Fruit fly (Drosophila melanogaster) whole organism, embryonic: Measurements from ENCODE around the gene CG46462.

ENCODE experiments used
- Ada2b ChIP-seq: fragments of 200-800 bp; sonication (Bioruptor generic); IDR thresholded peaks from 2 replicates; pipeline ENCODE4 v1.3.6; 2022; ENCODE audit warnings: missing biosample characterization, missing genetic modification characterization
- BEAF-32 ChIP-seq: fragments of 200-800 bp; sonication (Bioruptor generic); optimal IDR thresholded peaks from 3 replicates; lab custom pipeline; 2017; ENCODE audit warnings: missing biosample characterization, missing genetic modification characterization, mild to moderate bottlenecking, moderate library complexity, missing genetic modification reagents
- Bteb2 ChIP-seq: fragments of 200-800 bp; sonication (Bioruptor generic); optimal IDR thresholded peaks from 2 replicates; lab custom pipeline; 2016; ENCODE audit warnings: missing biosample characterization, missing genetic modification characterization
- CG11504 ChIP-seq: fragments of 200-800 bp; sonication (Bioruptor generic); optimal IDR thresholded peaks from 3 replicates; lab custom pipeline; 2019; ENCODE audit warnings: missing biosample characterization, mild to moderate bottlenecking, missing genetic modification characterization, moderate library complexity
- CG11695 ChIP-seq: fragments of 200-800 bp; sonication (Bioruptor generic); IDR thresholded peaks from 3 replicates; pipeline ENCODE4 v1.3.6; 2022; ENCODE audit warnings: missing biosample characterization, missing genetic modification characterization
- CG11696 ChIP-seq: fragments of 200-800 bp; sonication (Bioruptor generic); IDR thresholded peaks from 2 replicates; pipeline ENCODE4 v1.3.6; 2022; ENCODE audit warnings: missing biosample characterization, missing genetic modification characterization
- CG12219 ChIP-seq: fragments of 200-800 bp; sonication (Bioruptor generic); optimal IDR thresholded peaks from 3 replicates; lab custom pipeline; 2018; ENCODE audit warnings: missing biosample characterization, mild to moderate bottlenecking, missing genetic modification characterization
- CG1233 ChIP-seq: fragments of 200-800 bp; sonication (Bioruptor generic); optimal IDR thresholded peaks from 4 replicates; lab custom pipeline; 2018; ENCODE audit warnings: missing biosample characterization, mild to moderate bottlenecking, missing genetic modification characterization
- CG13287 ChIP-seq: fragments of 200-800 bp; sonication (Bioruptor generic); IDR thresholded peaks from 2 replicates; pipeline ENCODE4 v1.3.6; 2022; ENCODE audit warnings: missing biosample characterization, missing genetic modification characterization; ENCODE audit not compliant: partially characterized antibody
- CG1647 ChIP-seq: fragments of 200-800 bp; sonication (Bioruptor generic); optimal IDR thresholded peaks from 3 replicates; lab custom pipeline; 2016; ENCODE audit warnings: missing biosample characterization, missing genetic modification characterization
- CG18599 ChIP-seq: fragments of 200-800 bp; sonication (Bioruptor generic); optimal IDR thresholded peaks from 3 replicates; lab custom pipeline; 2017; ENCODE audit warnings: missing biosample characterization, missing genetic modification characterization, mild to moderate bottlenecking, moderate library complexity, missing genetic modification reagents
- CG18619 ChIP-seq: fragments of 200-800 bp; sonication (Bioruptor generic); optimal IDR thresholded peaks from 3 replicates; lab custom pipeline; 2017; ENCODE audit warnings: missing biosample characterization, mild to moderate bottlenecking, missing genetic modification characterization
- CG2129 ChIP-seq: fragments of 200-800 bp; sonication (Bioruptor generic); IDR thresholded peaks from 2 replicates; pipeline ENCODE4 v1.3.6; 2022; ENCODE audit warnings: missing biosample characterization, missing genetic modification characterization; ENCODE audit not compliant: partially characterized antibody
- CG30020 ChIP-seq: fragments of 200-800 bp; optimal IDR thresholded peaks from 2 replicates; lab custom pipeline; 2019; ENCODE audit warnings: missing biosample characterization, mild to moderate bottlenecking, missing genetic modification characterization, moderate library complexity
- CG32532 ChIP-seq: fragments of 200-800 bp; sonication (Bioruptor generic); IDR thresholded peaks from 2 replicates; pipeline ENCODE4 v1.3.6; 2022; ENCODE audit warnings: missing biosample characterization, missing genetic modification characterization
- CG3726 ChIP-seq: fragments of 200-800 bp; sonication (Bioruptor generic); IDR thresholded peaks from 3 replicates; pipeline ENCODE4, ENCODE4 v1.3.6; 2022; ENCODE audit warnings: missing biosample characterization, missing genetic modification characterization
- CG42726 ChIP-seq: fragments of 200-800 bp; sonication (Bioruptor generic); IDR thresholded peaks from 2 replicates; pipeline ENCODE4 v1.3.6; 2022; ENCODE audit warnings: missing biosample characterization, missing genetic modification characterization; ENCODE audit not compliant: partially characterized antibody
- CG4404 ChIP-seq: fragments of 200-800 bp; sonication (Bioruptor generic); IDR thresholded peaks from 2 replicates; pipeline ENCODE4 v1.3.6; 2022; ENCODE audit warnings: missing biosample characterization, missing genetic modification characterization
- CG4707 ChIP-seq: fragments of 200-800 bp; sonication (Bioruptor generic); optimal IDR thresholded peaks from 2 replicates; lab custom pipeline; 2018; ENCODE audit warnings: missing biosample characterization, mild to moderate bottlenecking, missing genetic modification characterization, moderate library complexity
- CG4854 ChIP-seq: fragments of 200-800 bp; sonication (Bioruptor generic); optimal IDR thresholded peaks from 2 replicates; lab custom pipeline; 2016; ENCODE audit warnings: missing biosample characterization, missing genetic modification characterization, inconsistent platforms
- CG7271 ChIP-seq: fragments of 200-800 bp; sonication (Bioruptor generic); optimal IDR thresholded peaks from 2 replicates; lab custom pipeline; 2018; ENCODE audit warnings: missing biosample characterization, mild to moderate bottlenecking, missing genetic modification characterization, moderate library complexity
- CG8388 ChIP-seq: fragments of 200-800 bp; sonication (Bioruptor generic); optimal IDR thresholded peaks from 2 replicates; lab custom pipeline; 2019; ENCODE audit warnings: missing biosample characterization, mild to moderate bottlenecking, missing genetic modification characterization, moderate library complexity
- CG9609 ChIP-seq: fragments of 200-800 bp; sonication (Bioruptor generic); optimal IDR thresholded peaks from 3 replicates; lab custom pipeline; 2016; ENCODE audit warnings: missing biosample characterization, missing genetic modification characterization
- CG9876 ChIP-seq: fragments of 200-800 bp; sonication (Bioruptor generic); optimal IDR thresholded peaks from 2 replicates; lab custom pipeline; 2016; ENCODE audit warnings: missing biosample characterization, missing genetic modification characterization
- Hr51 ChIP-seq, 2 experiments: fragments of 200-800 bp; sonication (Bioruptor generic); optimal IDR thresholded peaks; 2 replicates in 1 of 2; 3 replicates in 1 of 2; lab custom pipeline; 2016 to 2018; ENCODE audit warnings: missing biosample characterization in 2 of 2, missing genetic modification characterization in 2 of 2, mild to moderate bottlenecking in 1 of 2, moderate library complexity in 1 of 2
- Jarid2 ChIP-seq: fragments of 200-800 bp; sonication (Bioruptor generic); optimal IDR thresholded peaks from 3 replicates; lab custom pipeline; 2017; ENCODE audit warnings: mild to moderate bottlenecking, missing biosample characterization, missing genetic modification reagents, missing genetic modification characterization
- Mad ChIP-seq: fragments of 200-800 bp; sonication (Bioruptor generic); optimal IDR thresholded peaks from 2 replicates; lab custom pipeline; 2016; ENCODE audit warnings: missing biosample characterization, missing genetic modification characterization
- Mes4 ChIP-seq: fragments of 200-800 bp; sonication (Bioruptor generic); optimal IDR thresholded peaks from 2 replicates; lab custom pipeline; 2016; ENCODE audit warnings: missing biosample characterization, missing genetic modification characterization
- Myb ChIP-seq: fragments of 200-800 bp; sonication (Bioruptor generic); optimal IDR thresholded peaks from 2 replicates; lab custom pipeline; 2016; ENCODE audit warnings: missing biosample characterization, missing genetic modification characterization
- Oli ChIP-seq: fragments of 200-800 bp; sonication (Bioruptor generic); optimal IDR thresholded peaks from 2 replicates; lab custom pipeline; 2018; ENCODE audit warnings: missing biosample characterization, mild to moderate bottlenecking, missing genetic modification characterization, moderate library complexity
- Side ChIP-seq: fragments of 200-800 bp; sonication (Bioruptor generic); optimal IDR thresholded peaks from 2 replicates; lab custom pipeline; 2016; ENCODE audit warnings: missing biosample characterization, missing genetic modification characterization
- Xbp1 ChIP-seq: fragments of 200-800 bp; sonication (Bioruptor generic); optimal IDR thresholded peaks from 3 replicates; lab custom pipeline; 2016; ENCODE audit warnings: missing biosample characterization, mild to moderate bottlenecking, missing genetic modification characterization
- ara ChIP-seq: fragments of 200-800 bp; sonication (Bioruptor generic); IDR thresholded peaks from 2 replicates; pipeline ENCODE4 v1.3.6; 2022; ENCODE audit warnings: missing biosample characterization, missing genetic modification characterization
- bab2 ChIP-seq: fragments of 200-800 bp; sonication (Bioruptor generic); optimal IDR thresholded peaks from 2 replicates; lab custom pipeline; 2016; ENCODE audit warnings: missing biosample characterization, missing genetic modification characterization
- cas ChIP-seq: fragments of 200-800 bp; sonication (Bioruptor generic); IDR thresholded peaks from 2 replicates; pipeline ENCODE4 v1.3.6; 2022; ENCODE audit warnings: missing biosample characterization, missing genetic modification characterization
- corto ChIP-seq: fragments of 200-800 bp; sonication (Bioruptor generic); optimal IDR thresholded peaks from 2 replicates; lab custom pipeline; 2016; ENCODE audit warnings: missing biosample characterization, mild to moderate bottlenecking, missing genetic modification characterization, moderate library complexity
- crol ChIP-seq: fragments of 200-800 bp; sonication (Bioruptor generic); IDR thresholded peaks from 2 replicates; pipeline ENCODE4 v1.3.6; 2022; ENCODE audit warnings: missing biosample characterization, missing genetic modification characterization
- esg ChIP-seq: fragments of 200-800 bp; sonication (Bioruptor generic); conservative IDR thresholded peaks from 2 replicates; pipeline ENCODE4 v1.3.6; 2022; ENCODE audit warnings: missing biosample characterization, missing genetic modification characterization
- fd64A ChIP-seq: fragments of 200-800 bp; sonication (Bioruptor generic); optimal IDR thresholded peaks from 3 replicates; lab custom pipeline; 2018; ENCODE audit warnings: missing biosample characterization, mild to moderate bottlenecking, missing genetic modification characterization
- her ChIP-seq: fragments of 200-800 bp; sonication (Bioruptor generic); optimal IDR thresholded peaks from 2 replicates; lab custom pipeline; 2016; ENCODE audit warnings: missing biosample characterization, missing genetic modification characterization
- jumu ChIP-seq: fragments of 200-800 bp; sonication (Bioruptor generic); optimal IDR thresholded peaks from 3 replicates; lab custom pipeline; 2016; ENCODE audit warnings: missing biosample characterization, missing genetic modification characterization
- lmd ChIP-seq: fragments of 200-800 bp; sonication (Bioruptor generic); IDR thresholded peaks from 2 replicates; pipeline ENCODE4 v1.3.6; 2022; ENCODE audit warnings: missing biosample characterization, missing genetic modification characterization
- luna ChIP-seq: fragments of 200-800 bp; sonication (Bioruptor generic); optimal IDR thresholded peaks from 2 replicates; lab custom pipeline; 2016; ENCODE audit warnings: missing biosample characterization, missing genetic modification characterization
- odd ChIP-seq: fragments of 200-800 bp; sonication (Bioruptor generic); optimal IDR thresholded peaks from 2 replicates; lab custom pipeline; 2017; ENCODE audit warnings: missing biosample characterization, mild to moderate bottlenecking, missing genetic modification characterization
- pum ChIP-seq: fragments of 200-800 bp; sonication (Bioruptor generic); optimal IDR thresholded peaks from 2 replicates; lab custom pipeline; 2016; ENCODE audit warnings: missing biosample characterization, missing genetic modification characterization
- ranshi ChIP-seq: fragments of 200-800 bp; sonication (Bioruptor generic); IDR thresholded peaks from 2 replicates; pipeline ENCODE4 v1.3.6; 2022; ENCODE audit warnings: missing biosample characterization, missing genetic modification characterization
- run ChIP-seq: fragments of 200-800 bp; sonication (Bioruptor generic); optimal IDR thresholded peaks from 3 replicates; lab custom pipeline; 2018; ENCODE audit warnings: missing biosample characterization, mild to moderate bottlenecking, missing genetic modification characterization
- sug ChIP-seq: fragments of 200-800 bp; optimal IDR thresholded peaks from 2 replicates; lab custom pipeline; 2019; ENCODE audit warnings: missing biosample characterization, mild to moderate bottlenecking, missing genetic modification characterization, moderate library complexity
- toy ChIP-seq: fragments of 200-800 bp; sonication (Bioruptor generic); IDR thresholded peaks from 2 replicates; pipeline ENCODE4 v1.3.6; 2022; ENCODE audit warnings: missing biosample characterization, missing genetic modification characterization
- twi ChIP-seq: fragments of 200-800 bp; optimal IDR thresholded peaks from 2 replicates; lab custom pipeline; 2019; ENCODE audit warnings: missing biosample characterization, mild to moderate bottlenecking, missing genetic modification characterization, moderate library complexity
- zf30C ChIP-seq: fragments of 200-800 bp; sonication (Bioruptor generic); optimal IDR thresholded peaks from 3 replicates; lab custom pipeline; 2018; ENCODE audit warnings: missing biosample characterization, mild to moderate bottlenecking, missing genetic modification characterization
- zfh1 ChIP-seq: fragments of 200-800 bp; sonication (Bioruptor generic); IDR thresholded peaks from 3 replicates; pipeline ENCODE4 v1.3.6; 2022; ENCODE audit warnings: missing biosample characterization, missing genetic modification characterization

Gene CG46462

dm6 chr3L:19895556-19895995, 35.9 kb upstream of the CG46462 start (continued):
- no peak for TF ChIP-seq CG42726 (GFP tag; lab: Robert Waterston, UW)
- no peak for TF ChIP-seq luna (GFP tag; lab: Kevin White, UChicago)
- TF ChIP-seq jumu (GFP tag; lab: Kevin White, UChicago) = no peak
- TF ChIP-seq CG11504 = no peak
- TF ChIP-seq CG30020 = no peak
- TF ChIP-seq Side (GFP tag; lab: Kevin White, UChicago) = no peak
- TF ChIP-seq bab2 (GFP tag; lab: Kevin White, UChicago) = no peak
- no peak for TF ChIP-seq zf30C (GFP tag; lab: Kevin White, UChicago)
- TF ChIP-seq CG1233 (GFP tag; lab: Kevin White, UChicago) = no peak
- TF ChIP-seq toy (GFP tag; lab: Robert Waterston, UW) = no peak
- TF ChIP-seq ranshi (GFP tag; lab: Robert Waterston, UW) = no peak
- no peak for TF ChIP-seq sug
- no peak for TF ChIP-seq lmd (GFP tag; lab: Robert Waterston, UW)
- no peak for TF ChIP-seq CG9876 (GFP tag; lab: Kevin White, UChicago)
- no peak for TF ChIP-seq CG2129
- no peak for TF ChIP-seq CG1647 (GFP tag; lab: Kevin White, UChicago)
- TF ChIP-seq Myb (GFP tag; lab: Kevin White, UChicago) = no peak
- TF ChIP-seq Xbp1 (GFP tag; lab: Kevin White, UChicago) = no peak
- TF ChIP-seq CG12219 (GFP tag; lab: Kevin White, UChicago) = no peak
- TF ChIP-seq BEAF-32 (GFP tag; lab: Kevin White, UChicago) = no peak
- TF ChIP-seq Jarid2 (GFP tag; lab: Kevin White, UChicago) = no peak
- no peak for TF ChIP-seq CG11695
- TF ChIP-seq CG7271 (tag; lab: Kevin White, UChicago) = no peak
- no peak for TF ChIP-seq CG18619
- TF ChIP-seq odd = no peak
- TF ChIP-seq Mad (GFP tag; lab: Kevin White, UChicago) = no peak
- no peak for TF ChIP-seq cas
- no peak for TF ChIP-seq Hr51 (GFP tag; optimal IDR thresholded peaks at IDR 0.05; lab: Kevin White, UChicago)
- TF ChIP-seq twi (tag; lab: Kevin White, UChicago) = peak; percentile 30
- TF ChIP-seq CG11696 (GFP tag; lab: Robert Waterston, UW) = no peak
- TF ChIP-seq CG8388 (GFP tag; lab: Kevin White, UChicago) = no peak
- peak; percentile 59; the same call in 1 of the 2 replicates for TF ChIP-seq CG32532 (GFP tag; lab: Robert Waterston, UW)
- TF ChIP-seq CG4707 (GFP tag; lab: Kevin White, UChicago) = no peak
- TF ChIP-seq CG4404 = no peak
- no peak for TF ChIP-seq pum (GFP tag; lab: Kevin White, UChicago)
- TF ChIP-seq zfh1 (GFP tag; lab: Robert Waterston, UW) = no peak
- no peak for TF ChIP-seq esg (GFP tag; lab: Robert Waterston, UW)
- no peak for TF ChIP-seq crol (GFP tag; lab: Robert Waterston, UW)
- TF ChIP-seq ara (GFP tag; lab: Robert Waterston, UW) = 0 out of 2 replicates have a peak, but pooled peaks have one; percentile 35
- no peak for TF ChIP-seq corto (GFP tag; lab: Kevin White, UChicago)
- no peak for TF ChIP-seq Bteb2 (GFP tag; lab: Kevin White, UChicago)
- TF ChIP-seq CG9609 (GFP tag; lab: Kevin White, UChicago) = no peak
- TF ChIP-seq fd64A (GFP tag; lab: Kevin White, UChicago) = no peak
- peak; percentile 42 for TF ChIP-seq CG13287 (GFP tag; lab: Robert Waterston, UW)
- no peak for TF ChIP-seq run (tag; lab: Kevin White, UChicago)
- TF ChIP-seq CG3726 (GFP tag; lab: Robert Waterston, UW) = no peak
- TF ChIP-seq CG4854 (GFP tag; lab: Kevin White, UChicago) = no peak
- TF ChIP-seq Ada2b = no peak
- no peak for TF ChIP-seq Mes4
- TF ChIP-seq her (GFP tag; lab: Kevin White, UChicago) = peak; percentile 39
- TF ChIP-seq CG18599 (GFP tag; lab: Kevin White, UChicago) = no peak
- no peak for TF ChIP-seq Oli (tag; lab: Kevin White, UChicago)
